Worm (Caenorhabditis elegans) whole organism, L4 larva: ENCODE data around the gene str-232.

ENCODE experiments used
- fkh-10 ChIP-seq: fragments of 150-350 bp; optimal IDR thresholded peaks from 2 replicates; lab custom pipeline; 2014; ENCODE audit warnings: missing biosample characterization, missing genetic modification reagents, missing genetic modification characterization
- lin-15B ChIP-seq: fragments of 150-350 bp; sonication (generic microtip); optimal IDR thresholded peaks from 3 replicates; lab custom pipeline; 2014; ENCODE audit warnings: missing biosample characterization, missing genetic modification characterization
- set-16 ChIP-seq: fragments of 200-800 bp; sonication (Bioruptor generic); IDR thresholded peaks from 2 replicates; pipeline ENCODE4 v1.3.6; 2022; ENCODE audit warnings: missing genetic modification reagents, missing genetic modification characterization, missing compliant biosample characterization

DNA sequence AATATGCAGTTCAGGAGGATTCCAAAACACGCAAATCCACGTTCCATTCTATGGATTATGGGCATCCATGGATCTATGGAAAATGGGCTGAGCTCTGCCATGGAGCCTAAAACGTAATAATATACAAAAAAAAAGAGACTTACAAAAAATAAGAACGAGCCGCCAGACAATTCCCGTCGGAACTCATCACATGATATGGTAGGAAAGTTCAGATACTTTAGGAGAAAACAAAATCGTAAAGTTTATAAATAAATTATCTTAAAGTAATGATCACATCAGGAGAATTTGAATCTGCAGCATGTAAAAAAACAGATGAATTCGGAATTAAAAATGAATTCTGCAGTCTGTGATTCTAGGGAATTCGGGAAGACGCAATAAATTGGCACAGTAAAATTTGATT is at the start of gene str-232:
- TF ChIP-seq lin-15B (tag; lab: Kevin White, UChicago) (no peak), fkh-10 (no peak), set-16 (GFP tag; lab: Robert Waterston, UW) (no peak)
